Fruit fly (Drosophila melanogaster) Kc167 (cell line): ENCODE measurements around the gene Rnf11.

Experiments
- h ChIP-seq: fragments of >200 bp; optimal IDR thresholded peaks from 3 replicates; lab custom pipeline; 2018; ENCODE audit warnings: missing external identifiers
- insv ChIP-seq: fragments of >200 bp; optimal IDR thresholded peaks from 3 replicates; lab custom pipeline; 2018; ENCODE audit warnings: missing external identifiers
- psq ChIP-seq: fragments of >200 bp; optimal IDR thresholded peaks from 2 replicates; lab custom pipeline; 2017; ENCODE audit warnings: missing external identifiers

dm6 chr4:313696-314104 is 1.0 kb upstream of the Rnf11 start, which contains the start of gene Zip102B:
- TF ChIP-seq psq = no peak
- TF ChIP-seq h (lab: Kevin White, UChicago) = no peak
- no peak for TF ChIP-seq insv (lab: Kevin White, UChicago)
